Fruit fly (Drosophila melanogaster): ENCODE measurements around the gene CG32795.
A peak's percentile ranks its signal among the peaks of the same experiment; 100 is the strongest.

CG32795 gene

dm6 chrX:2757400-2757799, 33.0 kb downstream of the CG32795 start:
- no peak for TF ChIP-seq Mio (GFP tag; optimal IDR thresholded peaks at IDR 0.05)
- no peak for TF ChIP-seq Jra (GFP tag; optimal IDR thresholded peaks at IDR 0.05)
- TF ChIP-seq sv (GFP tag; optimal IDR thresholded peaks at IDR 0.05): no peak

dm6 chrX:2749693-2750092, 40.7 kb downstream of the CG32795 start:
- TF ChIP-seq sage (GFP tag; optimal IDR thresholded peaks at IDR 0.05) (no peak), rgr (GFP tag; optimal IDR thresholded peaks at IDR 0.05) (no peak), h (GFP tag; optimal IDR thresholded peaks at IDR 0.05) (no peak), Abd-B (GFP tag; optimal IDR thresholded peaks at IDR 0.05) (no peak), sv (GFP tag; optimal IDR thresholded peaks at IDR 0.05) (no peak), brk (GFP tag; optimal IDR thresholded peaks at IDR 0.05) (no peak), tai (GFP tag; optimal IDR thresholded peaks at IDR 0.05) (no peak), jim (GFP tag; optimal IDR thresholded peaks at IDR 0.05) (no peak), Dfd (GFP tag; optimal IDR thresholded peaks at IDR 0.05) (no peak), CG9705 (GFP tag; optimal IDR thresholded peaks at IDR 0.05) (no peak), br (GFP tag; optimal IDR thresholded peaks at IDR 0.05) (no peak), Dif (GFP tag; optimal IDR thresholded peaks at IDR 0.05; ENCODE audit: partially characterized antibody) (no peak), lola (GFP tag; optimal IDR thresholded peaks at IDR 0.05) (no peak), Hnf4 (GFP tag; optimal IDR thresholded peaks at IDR 0.05) (no peak), dmrt93B (GFP tag; optimal IDR thresholded peaks at IDR 0.05) (no peak), Rel (GFP tag; optimal IDR thresholded peaks at IDR 0.05) (no peak), Rel (tag; optimal IDR thresholded peaks at IDR 0.05) (no peak), usp (GFP tag; optimal IDR thresholded peaks at IDR 0.05) (no peak), Mio (GFP tag; optimal IDR thresholded peaks at IDR 0.05) (no peak), OdsH (GFP tag; optimal IDR thresholded peaks at IDR 0.05) (no peak)

- no peak for TF ChIP-seq GATAd (GFP tag; optimal IDR thresholded peaks at IDR 0.05)
- TF ChIP-seq Rel (GFP tag; optimal IDR thresholded peaks at IDR 0.05): peak; percentile 69
- peak; percentile 44 for TF ChIP-seq Rel (tag; optimal IDR thresholded peaks at IDR 0.05)
- TF ChIP-seq dl (GFP tag; optimal IDR thresholded peaks at IDR 0.05; ENCODE audit: insufficient read depth in 1 of 2, partially characterized antibody in 2 of 2): no peak
- TF ChIP-seq Dif (GFP tag; optimal IDR thresholded peaks at IDR 0.05; ENCODE audit: partially characterized antibody): no peak
- TF ChIP-seq CrebA (GFP tag; optimal IDR thresholded peaks at IDR 0.05; ENCODE audit: borderline replicate concordance): no peak
- TF ChIP-seq CG32264 (GFP tag; optimal IDR thresholded peaks at IDR 0.05): peak; percentile 79
- TF ChIP-seq dsf (GFP tag; optimal IDR thresholded peaks at IDR 0.05; ENCODE audit: borderline replicate concordance): peak; percentile 31
- TF ChIP-seq Hnf4 (GFP tag; optimal IDR thresholded peaks at IDR 0.05): peak; percentile 89
- TF ChIP-seq sv (GFP tag; optimal IDR thresholded peaks at IDR 0.05): peak; percentile 82
- TF ChIP-seq OdsH (GFP tag; optimal IDR thresholded peaks at IDR 0.05): peak; percentile 88
- peak; percentile 95 for TF ChIP-seq rgr (GFP tag; optimal IDR thresholded peaks at IDR 0.05)
- peak; percentile 40 for TF ChIP-seq Hr83 (GFP tag; optimal IDR thresholded peaks at IDR 0.05; ENCODE audit: poor library complexity, severe bottlenecking)
- TF ChIP-seq N (GFP tag; optimal IDR thresholded peaks at IDR 0.05): no peak
- TF ChIP-seq jim (GFP tag; optimal IDR thresholded peaks at IDR 0.05): no peak
- peak; percentile 67 for TF ChIP-seq dmrt93B (GFP tag; optimal IDR thresholded peaks at IDR 0.05)
- peak; percentile 66 for TF ChIP-seq brk (GFP tag; optimal IDR thresholded peaks at IDR 0.05)
- no peak for TF ChIP-seq usp (GFP tag; optimal IDR thresholded peaks at IDR 0.05)
- TF ChIP-seq sage (GFP tag; optimal IDR thresholded peaks at IDR 0.05): peak; percentile 78
- no peak for TF ChIP-seq lola (GFP tag; optimal IDR thresholded peaks at IDR 0.05)
- TF ChIP-seq Hr78 (GFP tag; optimal IDR thresholded peaks at IDR 0.05): no peak
- no peak for TF ChIP-seq Vsx2 (GFP tag; optimal IDR thresholded peaks at IDR 0.05; ENCODE audit: partially characterized antibody)
- peak; percentile 81 to 91 for TF ChIP-seq foxo (GFP tag; optimal IDR thresholded peaks at IDR 0.05)
- TF ChIP-seq HLH106 (tag; optimal IDR thresholded peaks at IDR 0.05): peak; percentile 84
- TF ChIP-seq tai (GFP tag; optimal IDR thresholded peaks at IDR 0.05): peak; percentile 71
- no peak for TF ChIP-seq CG9705 (GFP tag; optimal IDR thresholded peaks at IDR 0.05)
- TF ChIP-seq woc (GFP tag; optimal IDR thresholded peaks at IDR 0.05): peak; percentile 73
- TF ChIP-seq Mio (GFP tag; optimal IDR thresholded peaks at IDR 0.05): peak; percentile 67
- no peak for TF ChIP-seq Abd-B (GFP tag; optimal IDR thresholded peaks at IDR 0.05)
- TF ChIP-seq pan (optimal IDR thresholded peaks at IDR 0.05): no peak
- TF ChIP-seq psq (GFP tag; optimal IDR thresholded peaks at IDR 0.05): peak; percentile 81
- TF ChIP-seq br (GFP tag; optimal IDR thresholded peaks at IDR 0.05): peak; percentile 87
- peak; percentile 82 for TF ChIP-seq Sp1 (GFP tag; optimal IDR thresholded peaks at IDR 0.05)
- peak; percentile 66 for TF ChIP-seq Jra (GFP tag; optimal IDR thresholded peaks at IDR 0.05)
- peak; percentile 88 for TF ChIP-seq fru (GFP tag; optimal IDR thresholded peaks at IDR 0.05)
- peak; percentile 91 for TF ChIP-seq h (GFP tag; optimal IDR thresholded peaks at IDR 0.05)
- TF ChIP-seq Myc (optimal IDR thresholded peaks at IDR 0.05): no peak
- TF ChIP-seq ey (GFP tag; optimal IDR thresholded peaks at IDR 0.05): peak; percentile 92
- TF ChIP-seq Dfd (GFP tag; optimal IDR thresholded peaks at IDR 0.05): no peak
Measured at dm6 chrX:2744042-2744441, 46.3 kb downstream of the CG32795 start, which contains the start of gene Syx4. Gene Syx4 (minus strand): TSS chrX:2744076.
